Fruit fly (Drosophila melanogaster): ENCODE measurements around the gene RNaseX25.

DNA sequence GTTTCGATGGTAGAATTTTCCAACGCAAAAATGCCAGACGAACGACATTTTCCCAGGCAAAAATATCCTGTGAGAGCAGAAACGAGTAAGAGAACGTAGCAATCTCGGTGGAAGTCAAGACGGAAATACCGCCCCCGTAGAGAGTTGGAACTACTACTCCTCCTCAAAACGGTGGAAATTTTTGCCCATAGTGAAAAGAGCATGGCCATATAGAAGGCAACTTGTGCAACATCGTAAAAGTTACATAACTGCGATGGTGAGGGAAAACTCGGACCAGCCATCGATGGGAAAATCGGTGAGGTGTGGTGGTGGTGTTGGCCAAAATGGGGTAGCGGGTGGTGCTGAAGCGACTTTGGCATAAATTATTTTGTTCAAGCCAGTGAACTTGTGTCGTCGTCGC, 29.5 kb downstream of the RNaseX25 start:
- TF ChIP-seq CG7045 (GFP tag; optimal IDR thresholded peaks at IDR 0.05) (no peak), Crg-1 (GFP tag; optimal IDR thresholded peaks at IDR 0.05) (no peak), bab1 (GFP tag; optimal IDR thresholded peaks at IDR 0.05) (no peak), cnc (optimal IDR thresholded peaks at IDR 0.05) (no peak), Clk (GFP tag; optimal IDR thresholded peaks at IDR 0.05) (no peak)
